Fruit fly (Drosophila melanogaster) whole organism, embryonic: Measurements from ENCODE around the gene Cyp28c1.

ENCODE experiments used
- CG10366 ChIP-seq: fragments of 200-800 bp; sonication (Bioruptor generic); IDR thresholded peaks from 2 replicates; pipeline ENCODE4 v1.3.6; 2022; ENCODE audit warnings: missing biosample characterization, missing genetic modification characterization
- CG12769 ChIP-seq: fragments of 200-800 bp; sonication (Bioruptor generic); optimal IDR thresholded peaks from 2 replicates; lab custom pipeline; 2019; ENCODE audit warnings: missing biosample characterization, mild to moderate bottlenecking, missing genetic modification characterization, moderate library complexity
- CG14050 ChIP-seq: fragments of 200-800 bp; sonication (Bioruptor generic); IDR thresholded peaks from 3 replicates; pipeline ENCODE4 v1.3.6; 2022; ENCODE audit warnings: missing biosample characterization, missing genetic modification characterization
- CG14710 ChIP-seq: fragments of 200-800 bp; sonication (Bioruptor generic); optimal IDR thresholded peaks from 3 replicates; lab custom pipeline; 2019; ENCODE audit warnings: missing biosample characterization, mild to moderate bottlenecking, missing genetic modification characterization, moderate library complexity
- CG15269 ChIP-seq: fragments of 200-800 bp; sonication (Bioruptor generic); optimal IDR thresholded peaks from 2 replicates; lab custom pipeline; 2018; ENCODE audit warnings: missing biosample characterization, mild to moderate bottlenecking, missing genetic modification characterization, moderate library complexity
- CG18619 ChIP-seq: fragments of 200-800 bp; sonication (Bioruptor generic); optimal IDR thresholded peaks from 3 replicates; lab custom pipeline; 2017; ENCODE audit warnings: missing biosample characterization, mild to moderate bottlenecking, missing genetic modification characterization
- CG2199 ChIP-seq: fragments of 200-800 bp; sonication (Bioruptor generic); IDR thresholded peaks from 3 replicates; pipeline ENCODE4 v1.3.6; 2022; ENCODE audit warnings: missing biosample characterization, missing genetic modification characterization
- CG31224 ChIP-seq: fragments of 200-800 bp; sonication (Bioruptor generic); IDR thresholded peaks from 2 replicates; pipeline ENCODE4 v1.3.6; 2022; ENCODE audit warnings: missing biosample characterization, missing genetic modification characterization
- CG33557 ChIP-seq: fragments of 200-800 bp; sonication (Bioruptor generic); optimal IDR thresholded peaks from 2 replicates; lab custom pipeline; 2019; ENCODE audit warnings: missing biosample characterization, mild to moderate bottlenecking, missing genetic modification characterization, moderate library complexity
- CG3847 ChIP-seq: fragments of 200-800 bp; sonication (Bioruptor generic); IDR thresholded peaks from 2 replicates; pipeline ENCODE4 v1.3.6; 2022; ENCODE audit warnings: missing biosample characterization, missing genetic modification characterization
- CG43689 ChIP-seq: fragments of 200-800 bp; sonication (Bioruptor generic); IDR thresholded peaks from 2 replicates; pipeline ENCODE4 v1.3.6; 2022; ENCODE audit warnings: missing biosample characterization, missing genetic modification characterization
- CG4424 ChIP-seq: fragments of 200-800 bp; sonication (Bioruptor generic); optimal IDR thresholded peaks from 3 replicates; lab custom pipeline; 2016; ENCODE audit warnings: missing biosample characterization, missing genetic modification characterization
- CG6791 ChIP-seq: fragments of 200-800 bp; sonication (Bioruptor generic); IDR thresholded peaks from 3 replicates; pipeline ENCODE4 v1.3.6; 2022; ENCODE audit warnings: missing biosample characterization, missing genetic modification characterization; ENCODE audit not compliant: partially characterized antibody
- CG7372 ChIP-seq: fragments of 200-800 bp; sonication (Bioruptor generic); IDR thresholded peaks from 2 replicates; pipeline ENCODE4 v1.3.6; 2022; ENCODE audit warnings: missing biosample characterization, missing genetic modification characterization
- CG8388 ChIP-seq: fragments of 200-800 bp; sonication (Bioruptor generic); optimal IDR thresholded peaks from 2 replicates; lab custom pipeline; 2019; ENCODE audit warnings: missing biosample characterization, mild to moderate bottlenecking, missing genetic modification characterization, moderate library complexity
- CG8944 ChIP-seq: fragments of 200-800 bp; sonication (Bioruptor generic); optimal IDR thresholded peaks from 3 replicates; lab custom pipeline; 2016; ENCODE audit warnings: missing biosample characterization, missing genetic modification characterization
- CG9932 ChIP-seq: fragments of 200-800 bp; sonication (Bioruptor generic); IDR thresholded peaks from 2 replicates; pipeline ENCODE4 v1.3.6; 2022; ENCODE audit warnings: missing biosample characterization, missing genetic modification characterization
- Drgx ChIP-seq: fragments of 200-800 bp; sonication (Bioruptor generic); IDR thresholded peaks from 2 replicates; pipeline ENCODE4 v1.3.6; 2022; ENCODE audit warnings: missing biosample characterization, missing genetic modification characterization
- GATAe ChIP-seq: fragments of 200-800 bp; sonication (Bioruptor generic); conservative IDR thresholded peaks from 2 replicates; pipeline ENCODE4 v1.3.6; 2022; ENCODE audit warnings: missing biosample characterization, missing genetic modification characterization
- HLH3B ChIP-seq: fragments of 200-800 bp; sonication (Bioruptor generic); IDR thresholded peaks from 2 replicates; pipeline ENCODE4 v1.3.6; 2022; ENCODE audit warnings: missing biosample characterization, missing genetic modification characterization
- HLH54F ChIP-seq: fragments of 200-800 bp; sonication (Bioruptor generic); optimal IDR thresholded peaks from 3 replicates; lab custom pipeline; 2016; ENCODE audit warnings: missing biosample characterization, missing genetic modification characterization
- HLHmδ ChIP-seq: fragments of 200-800 bp; sonication (Bioruptor generic); optimal IDR thresholded peaks from 2 replicates; lab custom pipeline; 2018; ENCODE audit warnings: missing biosample characterization, mild to moderate bottlenecking, missing genetic modification characterization, moderate library complexity
- Hr51 ChIP-seq, 2 experiments: fragments of 200-800 bp; sonication (Bioruptor generic); optimal IDR thresholded peaks; 2 replicates in 1 of 2; 3 replicates in 1 of 2; lab custom pipeline; 2016 to 2018; ENCODE audit warnings: missing biosample characterization in 2 of 2, missing genetic modification characterization in 2 of 2, mild to moderate bottlenecking in 1 of 2, moderate library complexity in 1 of 2
- NC2β ChIP-seq: fragments of 200-800 bp; sonication (Bioruptor generic); optimal IDR thresholded peaks from 2 replicates; lab custom pipeline; 2016; ENCODE audit warnings: missing biosample characterization, missing genetic modification characterization
- NFAT ChIP-seq: fragments of 200-800 bp; sonication (Bioruptor generic); IDR thresholded peaks from 2 replicates; pipeline ENCODE4 v1.3.6; 2022; ENCODE audit warnings: missing biosample characterization, missing genetic modification characterization
- Ptx1 ChIP-seq: fragments of 200-800 bp; sonication (Bioruptor generic); IDR thresholded peaks from 2 replicates; pipeline ENCODE4 v1.3.6; 2022; ENCODE audit warnings: missing biosample characterization, missing genetic modification characterization
- Sry-δ ChIP-seq: fragments of 200-800 bp; sonication (Bioruptor generic); optimal IDR thresholded peaks from 2 replicates; lab custom pipeline; 2016; ENCODE audit warnings: missing biosample characterization, missing genetic modification characterization
- ac ChIP-seq: fragments of 200-800 bp; sonication (Bioruptor generic); optimal IDR thresholded peaks from 3 replicates; lab custom pipeline; 2017; ENCODE audit warnings: missing biosample characterization, mild to moderate bottlenecking, missing genetic modification characterization
- aop ChIP-seq: fragments of 200-800 bp; sonication (Bioruptor generic); IDR thresholded peaks from 2 replicates; pipeline ENCODE4 v1.3.6; 2022; ENCODE audit warnings: missing biosample characterization, missing genetic modification characterization
- croc ChIP-seq: fragments of 200-800 bp; sonication (Bioruptor generic); conservative IDR thresholded peaks from 3 replicates; pipeline ENCODE4 v1.3.6; 2022; ENCODE audit warnings: missing biosample characterization, missing genetic modification characterization
- dimm ChIP-seq: fragments of 200-800 bp; sonication (Bioruptor generic); IDR thresholded peaks from 2 replicates; pipeline ENCODE4 v1.3.6; 2022; ENCODE audit warnings: missing biosample characterization, missing genetic modification characterization
- dmrt11E ChIP-seq: fragments of 200-800 bp; sonication (Bioruptor generic); optimal IDR thresholded peaks from 3 replicates; lab custom pipeline; 2018; ENCODE audit warnings: missing biosample characterization, mild to moderate bottlenecking, missing genetic modification characterization, moderate library complexity
- fd96Cb ChIP-seq: fragments of 200-800 bp; sonication (Bioruptor generic); optimal IDR thresholded peaks from 2 replicates; lab custom pipeline; 2018; ENCODE audit warnings: missing biosample characterization, mild to moderate bottlenecking, missing genetic modification characterization, moderate library complexity
- gfzf ChIP-seq: fragments of 200-800 bp; sonication (Bioruptor generic); optimal IDR thresholded peaks from 2 replicates; lab custom pipeline; 2016; ENCODE audit warnings: missing biosample characterization, mild to moderate bottlenecking, missing genetic modification characterization, moderate library complexity
- gro ChIP-seq: fragments of 200-800 bp; sonication (Bioruptor generic); optimal IDR thresholded peaks from 2 replicates; lab custom pipeline; 2016; ENCODE audit warnings: missing biosample characterization, missing genetic modification characterization
- hkb ChIP-seq, 2 experiments: fragments of 200-800 bp in 1 of 2; fragments of >200 bp in 1 of 2; sonication (Bioruptor generic) in 1 of 2; IDR thresholded peaks in 1 of 2; optimal IDR thresholded peaks in 1 of 2; 2 replicates each; pipeline versions ENCODE4 v1.3.6 to Lab custom; 2017 to 2022; ENCODE audit warnings: missing biosample characterization in 1 of 2, missing genetic modification characterization in 1 of 2
- lola ChIP-seq, 3 experiments: fragments of >200 bp in 2 of 3; fragments of 200-800 bp in 1 of 3; sonication (Bioruptor generic) in 1 of 3; optimal IDR thresholded peaks; 2 replicates each; lab custom pipeline; 2017 to 2019; ENCODE audit warnings: missing biosample characterization in 3 of 3, missing genetic modification characterization in 3 of 3, mild to moderate bottlenecking in 1 of 3, moderate library complexity in 1 of 3
- lov ChIP-seq, 2 experiments: fragments of 200-800 bp in 1 of 2; fragments of >200 bp in 1 of 2; sonication (Bioruptor generic) in 1 of 2; IDR thresholded peaks in 1 of 2; optimal IDR thresholded peaks in 1 of 2; 2 replicates in 1 of 2; 3 replicates in 1 of 2; pipeline versions ENCODE4 v1.3.6 to Lab custom; 2017 to 2022; ENCODE audit warnings: missing biosample characterization in 1 of 2, missing genetic modification characterization in 1 of 2
- maf-S ChIP-seq: fragments of 200-800 bp; sonication (Bioruptor generic); optimal IDR thresholded peaks from 2 replicates; lab custom pipeline; 2016; ENCODE audit warnings: missing biosample characterization, missing genetic modification characterization
- mam ChIP-seq: fragments of 200-800 bp; sonication (Bioruptor generic); optimal IDR thresholded peaks from 3 replicates; lab custom pipeline; 2016; ENCODE audit warnings: missing biosample characterization, missing genetic modification characterization
- pfk ChIP-seq: fragments of 200-800 bp; sonication (Bioruptor generic); optimal IDR thresholded peaks from 2 replicates; lab custom pipeline; 2018; ENCODE audit warnings: missing biosample characterization, mild to moderate bottlenecking, missing genetic modification characterization, moderate library complexity
- pho ChIP-seq: fragments of 200-800 bp; sonication (Bioruptor generic); optimal IDR thresholded peaks from 2 replicates; lab custom pipeline; 2016; ENCODE audit warnings: missing biosample characterization, missing genetic modification characterization
- pnt ChIP-seq: fragments of 200-800 bp; sonication (Bioruptor generic); optimal IDR thresholded peaks from 3 replicates; lab custom pipeline; 2016; ENCODE audit warnings: missing biosample characterization, missing genetic modification characterization
- ranshi ChIP-seq: fragments of 200-800 bp; sonication (Bioruptor generic); IDR thresholded peaks from 2 replicates; pipeline ENCODE4 v1.3.6; 2022; ENCODE audit warnings: missing biosample characterization, missing genetic modification characterization
- ro ChIP-seq: fragments of 200-800 bp; sonication (Bioruptor generic); IDR thresholded peaks from 2 replicates; pipeline ENCODE4 v1.3.6; 2022; ENCODE audit warnings: missing biosample characterization, missing genetic modification characterization
- row ChIP-seq: fragments of 200-800 bp; sonication (Bioruptor generic); IDR thresholded peaks from 3 replicates; pipeline ENCODE4 v1.3.6; 2022; ENCODE audit warnings: missing biosample characterization, missing genetic modification characterization
- stc ChIP-seq: fragments of 200-800 bp; sonication (Bioruptor generic); IDR thresholded peaks from 2 replicates; pipeline ENCODE4 v1.3.6; 2022; ENCODE audit warnings: missing biosample characterization, missing genetic modification characterization
- trh ChIP-seq: fragments of 200-800 bp; sonication (Bioruptor generic); optimal IDR thresholded peaks from 2 replicates; lab custom pipeline; 2016; ENCODE audit warnings: missing biosample characterization, missing genetic modification characterization

Cyp28c1 gene

DNA sequence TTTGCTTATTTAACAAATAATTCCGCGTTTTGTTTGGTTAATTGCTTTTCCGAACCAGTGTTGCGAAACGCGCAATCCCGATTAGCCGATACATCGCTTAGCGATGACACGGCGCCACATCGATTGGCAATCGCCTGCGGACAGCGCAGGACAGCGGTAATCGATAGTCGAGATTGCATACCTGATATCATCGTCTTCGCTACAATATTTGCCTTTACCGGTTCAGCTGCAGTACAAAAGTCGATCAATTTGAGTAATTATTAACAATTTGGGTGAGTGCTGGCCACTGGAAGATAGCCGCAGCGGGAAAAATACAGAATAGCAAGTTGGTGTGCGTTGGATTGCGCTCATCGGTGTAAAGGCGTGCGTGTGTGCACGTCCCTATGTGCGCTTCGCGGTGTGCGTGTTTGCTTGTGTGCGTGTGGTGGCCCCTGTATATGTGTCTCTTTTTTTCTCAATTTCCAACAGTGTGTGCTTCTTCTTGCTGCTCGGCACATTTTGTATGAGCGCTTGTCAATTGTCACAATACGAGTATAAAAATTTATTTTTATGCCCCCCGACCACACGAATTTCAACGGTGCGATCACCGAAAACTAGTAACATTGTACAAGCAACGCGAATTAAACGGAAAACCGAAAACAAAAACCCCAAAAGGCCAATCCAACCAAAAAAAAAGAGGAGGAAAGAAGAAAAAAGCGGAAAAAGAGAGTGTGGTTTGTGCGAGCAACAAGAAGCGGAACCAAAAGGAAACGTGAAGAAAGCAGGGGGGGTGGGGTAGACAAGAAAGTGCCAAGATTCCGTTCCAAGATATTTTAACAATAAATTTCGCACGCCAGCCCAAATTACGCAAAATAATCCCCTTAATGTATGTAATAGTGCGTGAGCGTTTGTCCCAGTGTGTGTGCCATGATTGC lies 46.7 kb upstream of the Cyp28c1 start, which contains the start of gene CkIIbeta (continued):
- TF ChIP-seq CG7372 (GFP tag; lab: Robert Waterston, UW) (no peak), croc (GFP tag; lab: Robert Waterston, UW) (no peak), CG31224 (GFP tag; lab: Robert Waterston, UW) (no peak), dimm (no peak), maf-S (GFP tag; lab: Kevin White, UChicago) (peak; percentile 20), CG15269 (tag; lab: Kevin White, UChicago) (no peak), gro (peak; percentile 47), Ptx1 (GFP tag; lab: Robert Waterston, UW) (no peak; the same call in 1 of the 2 replicates), Drgx (GFP tag; lab: Robert Waterston, UW) (no peak), trh (GFP tag; lab: Kevin White, UChicago) (no peak), CG14050 (no peak), CG8388 (GFP tag; lab: Kevin White, UChicago) (no peak), CG14710 (peak; percentile 93), fd96Cb (tag; lab: Kevin White, UChicago) (no peak), CG33557 (GFP tag; lab: Kevin White, UChicago) (no peak), lola (GFP tag; optimal IDR thresholded peaks at IDR 0.05; lab: Kevin White, UChicago) (no peak), pnt (peak; percentile 16), Hr51 (GFP tag; optimal IDR thresholded peaks at IDR 0.05; lab: Kevin White, UChicago) (peak in 1 of 2 experiments; percentile 15), HLH54F (GFP tag; lab: Kevin White, UChicago) (peak; percentile 59), ro (GFP tag; lab: Robert Waterston, UW) (no peak), GATAe (GFP tag; lab: Robert Waterston, UW) (no peak), pho (GFP tag; lab: Kevin White, UChicago) (peak; percentile 48), ac (GFP tag; lab: Kevin White, UChicago) (no peak), mam (peak; percentile 71), CG43689 (GFP tag; lab: Robert Waterston, UW) (no peak), hkb (optimal IDR thresholded peaks at IDR 0.05; lab: Kevin White, UChicago) (no peak), hkb (GFP tag; IDR thresholded peaks at IDR 0.05; lab: Robert Waterston, UW) (no peak), HLH3B (GFP tag; lab: Robert Waterston, UW) (0 out of 2 replicates have a peak, but pooled peaks have one; percentile 30), ranshi (0 out of 2 replicates have a peak, but pooled peaks have one; percentile 49), CG4424 (GFP tag; lab: Kevin White, UChicago) (peak; percentile 21), row (GFP tag; lab: Robert Waterston, UW) (peak; percentile 72), CG12769 (tag; lab: Kevin White, UChicago) (peak; percentile 50), CG2199 (GFP tag; lab: Robert Waterston, UW) (no peak), CG10366 (GFP tag; lab: Robert Waterston, UW) (0 out of 2 replicates have a peak, but pooled peaks have one; percentile 33), pfk (GFP tag; lab: Kevin White, UChicago) (no peak), gfzf (GFP tag; lab: Kevin White, UChicago) (peak; percentile 73), CG9932 (no peak; the same call in 1 of the 2 replicates), lov (optimal IDR thresholded peaks at IDR 0.05; lab: Kevin White, UChicago) (no peak), lov (GFP tag; IDR thresholded peaks at IDR 0.05; lab: Robert Waterston, UW) (peak; percentile 26; the same call in 1 of the 3 replicates), NFAT (GFP tag; lab: Robert Waterston, UW) (no peak), HLHmδ (GFP tag; lab: Kevin White, UChicago) (no peak), CG18619 (GFP tag; lab: Kevin White, UChicago) (no peak), dmrt11E (tag; lab: Kevin White, UChicago) (peak; percentile 5), CG6791 (GFP tag; lab: Robert Waterston, UW) (peak; percentile 97), NC2β (peak; percentile 64), Sry-δ (GFP tag; lab: Kevin White, UChicago) (peak; percentile 98), CG8944 (GFP tag; lab: Kevin White, UChicago) (peak; percentile 33), aop (GFP tag; lab: Robert Waterston, UW) (no peak), stc (GFP tag; lab: Robert Waterston, UW) (no peak), CG3847 (GFP tag; lab: Robert Waterston, UW) (peak; percentile 78)
